Worm (Caenorhabditis elegans) whole organism, L4 larva: Measurements from ENCODE around the gene mai-1.

Experiments
- D1046.2 ChIP-seq: fragments of 200-800 bp; sonication (Bioruptor generic); IDR thresholded peaks from 2 replicates; pipeline ENCODE4 v1.3.6; 2022; ENCODE audit warnings: missing genetic modification characterization, missing compliant biosample characterization
- F10B5.3 ChIP-seq: sonication (generic microtip); optimal IDR thresholded peaks from 2 replicates; lab custom pipeline; 2016; ENCODE audit warnings: mild to moderate bottlenecking, missing genetic modification characterization, missing compliant biosample characterization
- F44E2.7 ChIP-seq: fragments of 200-800 bp; sonication (Bioruptor generic); IDR thresholded peaks from 2 replicates; pipeline ENCODE4 v2.1.2; 2022; ENCODE audit warnings: missing genetic modification characterization, missing compliant biosample characterization
- F49E8.2 ChIP-seq: sonication (generic microtip); optimal IDR thresholded peaks from 2 replicates; lab custom pipeline; 2016; ENCODE audit warnings: missing compliant biosample characterization, mild to moderate bottlenecking, missing genetic modification characterization, borderline replicate concordance
- Y5F2A.4 ChIP-seq: fragments of 200-800 bp; sonication (Bioruptor generic); optimal IDR thresholded peaks from 2 replicates; lab custom pipeline; 2018; ENCODE audit warnings: mild to moderate bottlenecking, missing genetic modification characterization, missing compliant biosample characterization
- aha-1 ChIP-seq: fragments of 150-350 bp; peaks from one replicate; lab custom pipeline; 2014; ENCODE audit warnings: missing biosample characterization, missing genetic modification characterization
- ama-1 ChIP-seq: fragments of 150-350 bp; optimal IDR thresholded peaks from 2 replicates; lab custom pipeline; 2014; ENCODE audit warnings: inconsistent platforms, mixed read lengths
- arid-1 ChIP-seq: fragments of 200-800 bp; sonication (Bioruptor generic); conservative IDR thresholded peaks from 2 replicates; pipeline ENCODE4 v1.3.6; 2022; ENCODE audit warnings: missing genetic modification reagents, missing genetic modification characterization, missing compliant biosample characterization
- attf-4 ChIP-seq: sonication (generic microtip); optimal IDR thresholded peaks from 3 replicates; lab custom pipeline; 2017; ENCODE audit warnings: missing biosample characterization, missing genetic modification characterization
- ctbp-1 ChIP-seq: fragments of 200-800 bp; sonication (Bioruptor generic); IDR thresholded peaks from 2 replicates; pipeline ENCODE4 v1.3.6; 2022; ENCODE audit warnings: missing genetic modification reagents, missing genetic modification characterization, missing compliant biosample characterization
- daf-12 ChIP-seq: fragments of 150-350 bp; optimal IDR thresholded peaks from 2 replicates; lab custom pipeline; 2014; ENCODE audit warnings: missing biosample characterization, missing genetic modification reagents, missing genetic modification characterization
- daf-19 ChIP-seq: fragments of 200-800 bp; sonication (Bioruptor generic); conservative IDR thresholded peaks from 2 replicates; pipeline ENCODE4 v1.3.6; 2022; ENCODE audit warnings: missing genetic modification characterization, missing compliant biosample characterization
- daf-8 ChIP-seq: fragments of 200-800 bp; sonication (Bioruptor generic); IDR thresholded peaks from 2 replicates; pipeline ENCODE4 v1.3.6; 2022; ENCODE audit warnings: missing genetic modification characterization, missing compliant biosample characterization
- dmd-6 ChIP-seq: fragments of 200-800 bp; sonication (Bioruptor generic); IDR thresholded peaks from 2 replicates; pipeline ENCODE4 v1.3.6; 2022; ENCODE audit warnings: missing genetic modification reagents, missing genetic modification characterization, missing compliant biosample characterization
- dmd-8 ChIP-seq: fragments of 200-800 bp; sonication (Bioruptor generic); IDR thresholded peaks from 2 replicates; pipeline ENCODE4 v1.3.6; 2022; ENCODE audit warnings: missing genetic modification characterization, missing compliant biosample characterization
- dmd-9 ChIP-seq: fragments of 200-800 bp; sonication (Bioruptor generic); IDR thresholded peaks from 2 replicates; pipeline ENCODE4 v1.3.6; 2022; ENCODE audit warnings: missing genetic modification reagents, missing genetic modification characterization, missing compliant biosample characterization
- dve-1 ChIP-seq: sonication (generic microtip); optimal IDR thresholded peaks from 2 replicates; lab custom pipeline; 2017; ENCODE audit warnings: antibody characterized with exemption, mild to moderate bottlenecking, missing genetic modification characterization, missing compliant biosample characterization; ENCODE audit not compliant: insufficient read depth
- egl-43 ChIP-seq: fragments of 200-800 bp; sonication (Bioruptor generic); IDR thresholded peaks from 2 replicates; pipeline ENCODE4 v1.3.6; 2022; ENCODE audit warnings: missing genetic modification reagents, missing genetic modification characterization, missing compliant biosample characterization
- gei-8 ChIP-seq: fragments of 200-800 bp; sonication (Bioruptor generic); optimal IDR thresholded peaks from 2 replicates; lab custom pipeline; 2018; ENCODE audit warnings: mild to moderate bottlenecking, missing genetic modification characterization, missing compliant biosample characterization
- hif-1 ChIP-seq, 2 experiments: sonication (generic microtip); optimal IDR thresholded peaks; 2 replicates each; lab custom pipeline; 2016 to 2017; ENCODE audit warnings: missing compliant biosample characterization in 2 of 2, missing genetic modification characterization in 2 of 2, missing genetic modification reagents in 2 of 2, missing genotype in 2 of 2, mild to moderate bottlenecking in 1 of 2
- hlh-11 ChIP-seq: fragments of 200-800 bp; sonication (Bioruptor generic); optimal IDR thresholded peaks from 2 replicates; lab custom pipeline; 2018; ENCODE audit warnings: mild to moderate bottlenecking, missing genetic modification characterization, missing compliant biosample characterization
- hlh-30 ChIP-seq: sonication (generic microtip); optimal IDR thresholded peaks from 2 replicates; lab custom pipeline; 2017; ENCODE audit warnings: antibody characterized with exemption, mild to moderate bottlenecking, missing genetic modification characterization, missing compliant biosample characterization; ENCODE audit not compliant: insufficient read depth
- hmg-1.1 ChIP-seq: fragments of 200-800 bp; sonication (Bioruptor generic); IDR thresholded peaks from 2 replicates; pipeline ENCODE4 v1.3.6; 2022; ENCODE audit warnings: missing genetic modification reagents, missing genetic modification characterization, missing compliant biosample characterization
- jun-1 ChIP-seq: fragments of 150-350 bp; optimal IDR thresholded peaks from 2 replicates; lab custom pipeline; 2014; ENCODE audit warnings: missing biosample characterization, missing genetic modification reagents, missing genetic modification characterization
- lim-7 ChIP-seq: fragments of 200-800 bp; sonication (Bioruptor generic); IDR thresholded peaks from 2 replicates; pipeline ENCODE4 v1.3.6; 2022; ENCODE audit warnings: missing genetic modification characterization, missing compliant biosample characterization
- lin-1 ChIP-seq: fragments of 200-800 bp; sonication (Bioruptor generic); IDR thresholded peaks from 2 replicates; pipeline ENCODE4 v1.3.6; 2022; ENCODE audit warnings: missing genetic modification reagents, missing genetic modification characterization, missing compliant biosample characterization
- lin-15B ChIP-seq: fragments of 150-350 bp; sonication (generic microtip); optimal IDR thresholded peaks from 3 replicates; lab custom pipeline; 2014; ENCODE audit warnings: missing biosample characterization, missing genetic modification characterization
- lir-3 ChIP-seq: sonication (generic microtip); optimal IDR thresholded peaks from 2 replicates; lab custom pipeline; 2016; ENCODE audit warnings: mild to moderate bottlenecking, missing genetic modification characterization, missing compliant biosample characterization
- lsy-2 ChIP-seq, 2 experiments: fragments of 150-350 bp in 1 of 2; sonication (generic microtip) in 1 of 2; optimal IDR thresholded peaks; 2 replicates each; lab custom pipeline; 2014 to 2017; ENCODE audit warnings: missing biosample characterization in 2 of 2, missing genetic modification characterization in 2 of 2
- mes-2 ChIP-seq: sonication (generic microtip); optimal IDR thresholded peaks from 2 replicates; lab custom pipeline; 2016; ENCODE audit warnings: missing genotype, mild to moderate bottlenecking, missing genetic modification characterization, missing compliant biosample characterization; ENCODE audit not compliant: poor library complexity, severe bottlenecking
- mxl-2 ChIP-seq: fragments of 200-800 bp; sonication (Bioruptor generic); conservative IDR thresholded peaks from 2 replicates; pipeline ENCODE4 v1.3.6; 2022; ENCODE audit warnings: missing genetic modification reagents, missing genetic modification characterization, missing compliant biosample characterization
- mxl-3 ChIP-seq: fragments of 200-800 bp; sonication (Bioruptor generic); optimal IDR thresholded peaks from 2 replicates; lab custom pipeline; 2018; ENCODE audit warnings: mild to moderate bottlenecking, missing genetic modification characterization, missing compliant biosample characterization
- nhr-102 ChIP-seq: sonication (generic microtip); optimal IDR thresholded peaks from 2 replicates; lab custom pipeline; 2016; ENCODE audit warnings: mild to moderate bottlenecking, missing genetic modification characterization, moderate library complexity, missing compliant biosample characterization
- nhr-111 ChIP-seq: fragments of 200-800 bp; sonication (Bioruptor generic); optimal IDR thresholded peaks from 2 replicates; lab custom pipeline; 2018; ENCODE audit warnings: mild to moderate bottlenecking, missing genetic modification characterization, missing compliant biosample characterization
- nhr-237 ChIP-seq: sonication (generic microtip); optimal IDR thresholded peaks from 2 replicates; lab custom pipeline; 2017; ENCODE audit warnings: missing biosample characterization, missing genetic modification characterization
- nhr-28 ChIP-seq: fragments of 150-350 bp; optimal IDR thresholded peaks from 2 replicates; lab custom pipeline; 2014; ENCODE audit warnings: missing biosample characterization, missing genetic modification characterization
- nhr-42 ChIP-seq: fragments of 200-800 bp; sonication (Bioruptor generic); IDR thresholded peaks from 2 replicates; pipeline ENCODE4 v1.3.6; 2022; ENCODE audit warnings: missing genetic modification characterization, missing compliant biosample characterization
- nhr-48 ChIP-seq: sonication (generic microtip); optimal IDR thresholded peaks from 2 replicates; lab custom pipeline; 2016; ENCODE audit warnings: mild to moderate bottlenecking, missing genetic modification characterization, missing compliant biosample characterization
- nhr-77 ChIP-seq: fragments of 150-350 bp; optimal IDR thresholded peaks from 2 replicates; lab custom pipeline; 2014; ENCODE audit warnings: missing biosample characterization, missing genetic modification characterization
- pqm-1 ChIP-seq: sonication (generic microtip); optimal IDR thresholded peaks from 2 replicates; lab custom pipeline; 2017; ENCODE audit warnings: missing biosample characterization, missing genetic modification characterization
- snpc-1.2 ChIP-seq: fragments of 200-800 bp; sonication (Bioruptor generic); IDR thresholded peaks from 2 replicates; pipeline ENCODE4 v1.3.6; 2022; ENCODE audit warnings: missing genetic modification reagents, missing genetic modification characterization, missing compliant biosample characterization
- spr-1 ChIP-seq: sonication (generic microtip); optimal IDR thresholded peaks from 2 replicates; lab custom pipeline; 2016; ENCODE audit warnings: mild to moderate bottlenecking, missing genetic modification characterization, missing compliant biosample characterization
- spr-3 ChIP-seq: fragments of 200-800 bp; sonication (Bioruptor generic); optimal IDR thresholded peaks from 2 replicates; lab custom pipeline; 2018; ENCODE audit warnings: mild to moderate bottlenecking, missing genetic modification characterization, missing compliant biosample characterization
- unc-130 ChIP-seq: sonication (generic microtip); optimal IDR thresholded peaks from 2 replicates; lab custom pipeline; 2016; ENCODE audit warnings: missing genetic modification reagents, missing genetic modification characterization, missing compliant biosample characterization
- unc-39 ChIP-seq: sonication (generic microtip); optimal IDR thresholded peaks from 2 replicates; lab custom pipeline; 2017; ENCODE audit warnings: missing biosample characterization, missing genetic modification characterization
- unc-62 ChIP-seq, 3 experiments: fragments of 150-350 bp in 1 of 3; sonication (generic microtip); optimal IDR thresholded peaks in 2 of 3; peaks in 1 of 3; 1 replicate in 1 of 3; 2 replicates in 2 of 3; lab custom pipeline; 2014 to 2017; ENCODE audit warnings: missing biosample characterization in 3 of 3, missing genetic modification characterization in 3 of 3, missing genetic modification reagents in 3 of 3, missing genotype in 1 of 3
- vab-7 ChIP-seq: fragments of 200-800 bp; sonication (Bioruptor generic); IDR thresholded peaks from 2 replicates; pipeline ENCODE4 v1.3.6; 2022; ENCODE audit warnings: missing genetic modification reagents, missing genetic modification characterization, missing compliant biosample characterization
- zfp-2 ChIP-seq: sonication (generic microtip); optimal IDR thresholded peaks from 2 replicates; lab custom pipeline; 2016; ENCODE audit warnings: mild to moderate bottlenecking, missing genetic modification characterization, missing compliant biosample characterization
- zip-11 ChIP-seq: fragments of 200-800 bp; sonication (Bioruptor generic); IDR thresholded peaks from 2 replicates; pipeline ENCODE4 v1.3.6; 2022; ENCODE audit warnings: missing genetic modification characterization, missing compliant biosample characterization
- ztf-11 ChIP-seq: fragments of 150-350 bp; optimal IDR thresholded peaks from 2 replicates; lab custom pipeline; 2014; ENCODE audit warnings: missing biosample characterization, missing genetic modification characterization
- ztf-7 ChIP-seq: fragments of 150-350 bp; optimal IDR thresholded peaks from 2 replicates; lab custom pipeline; 2014; ENCODE audit warnings: missing biosample characterization, missing genetic modification characterization

mai-1 gene

ce11 chrX:3089894-3090414 is 26.4 kb downstream of the mai-1 start:
- TF ChIP-seq unc-130 (GFP tag; lab: Kevin White, UChicago) (no peak), Y5F2A.4 (GFP tag; lab: Kevin White, UChicago) (no peak), nhr-237 (tag; lab: Kevin White, UChicago) (no peak), mxl-3 (GFP tag; lab: Kevin White, UChicago) (peak; percentile 21), lin-1 (GFP tag; lab: Robert Waterston, UW) (peak; percentile 9; the same call in 1 of the 2 replicates), ztf-11 (tag; lab: Kevin White, UChicago) (no peak), dmd-9 (GFP tag; lab: Robert Waterston, UW) (no peak), gei-8 (GFP tag; lab: Kevin White, UChicago) (no peak), pqm-1 (tag; lab: Kevin White, UChicago) (peak; percentile 61), ctbp-1 (GFP tag; lab: Robert Waterston, UW) (peak; percentile 54; the same call in 1 of the 2 replicates), snpc-1.2 (no peak), lin-15B (tag; lab: Kevin White, UChicago) (no peak), lir-3 (no peak), nhr-102 (tag; lab: Kevin White, UChicago) (peak; percentile 39), egl-43 (GFP tag; lab: Robert Waterston, UW) (no peak), F49E8.2 (no peak), nhr-42 (GFP tag; lab: Robert Waterston, UW) (no peak), arid-1 (GFP tag; lab: Robert Waterston, UW) (no peak), mxl-2 (GFP tag; lab: Robert Waterston, UW) (0 out of 2 replicates have a peak, but pooled peaks have one; percentile 26), hif-1 (tag; optimal IDR thresholded peaks at IDR 0.05; lab: Kevin White, UChicago) (peak; percentile 91 to 100), nhr-77 (tag; lab: Kevin White, UChicago) (peak; percentile 73), F10B5.3 (tag; lab: Kevin White, UChicago) (no peak), D1046.2 (no peak), zfp-2 (tag; lab: Kevin White, UChicago) (no peak), zip-11 (GFP tag; lab: Robert Waterston, UW) (no peak), hlh-30 (tag; lab: Kevin White, UChicago) (peak; percentile 92), hmg-1.1 (GFP tag; lab: Robert Waterston, UW) (peak; percentile 79), unc-62 (GFP tag; optimal IDR thresholded peaks at IDR 0.05 in 1 of 2; lab: Kevin White, UChicago) (peak in 1 of 2 experiments; percentile 91), unc-62 (tag; optimal IDR thresholded peaks at IDR 0.05; lab: Kevin White, UChicago) (no peak), hlh-11 (tag; lab: Kevin White, UChicago) (peak; percentile 78), nhr-28 (peak; percentile 80), unc-39 (tag; lab: Kevin White, UChicago) (no peak), daf-12 (no peak), ztf-7 (tag; lab: Kevin White, UChicago) (no peak), dmd-8 (GFP tag; lab: Robert Waterston, UW) (no peak), nhr-111 (no peak), F44E2.7 (GFP tag; lab: Robert Waterston, UW) (no peak), dve-1 (peak; percentile 72), spr-1 (tag; lab: Kevin White, UChicago) (no peak), spr-3 (no peak), nhr-48 (no peak), mes-2 (peak; percentile 4), daf-19 (GFP tag; lab: Robert Waterston, UW) (no peak), aha-1 (tag; lab: Kevin White, UChicago) (peak; percentile 100), daf-8 (GFP tag; lab: Robert Waterston, UW) (no peak), ama-1 (peak; percentile 38), lim-7 (GFP tag; lab: Robert Waterston, UW) (no peak), vab-7 (no peak), attf-4 (tag; lab: Kevin White, UChicago) (no peak), jun-1 (tag; lab: Kevin White, UChicago) (no peak), dmd-6 (peak; percentile 60), lsy-2 (tag; optimal IDR thresholded peaks at IDR 0.05; lab: Kevin White, UChicago) (peak in 1 of 2 experiments; percentile 40)
